Fruit fly (Drosophila melanogaster) whole organism, embryonic: ENCODE results near the gene Upf2.

Experiments
- Abd-B ChIP-seq: fragments of 200-800 bp; sonication (Bioruptor generic); optimal IDR thresholded peaks from 2 replicates; lab custom pipeline; 2018; ENCODE audit warnings: missing biosample characterization, mild to moderate bottlenecking, missing genetic modification characterization, moderate library complexity
- CG10147 ChIP-seq: fragments of 200-800 bp; sonication (Bioruptor generic); optimal IDR thresholded peaks from 2 replicates; lab custom pipeline; 2019; ENCODE audit warnings: missing biosample characterization, mild to moderate bottlenecking, missing genetic modification characterization, moderate library complexity
- CG10209 ChIP-seq: fragments of 200-800 bp; sonication (Bioruptor generic); optimal IDR thresholded peaks from 3 replicates; lab custom pipeline; 2017; ENCODE audit warnings: missing biosample characterization, mild to moderate bottlenecking, missing genetic modification characterization, missing genetic modification reagents
- CG12659 ChIP-seq: fragments of 200-800 bp; sonication (Bioruptor generic); optimal IDR thresholded peaks from 3 replicates; lab custom pipeline; 2017; ENCODE audit warnings: mild to moderate bottlenecking, missing biosample characterization, missing genetic modification reagents, missing genetic modification characterization
- CG15011 ChIP-seq: fragments of 200-800 bp; sonication (Bioruptor generic); optimal IDR thresholded peaks from 3 replicates; lab custom pipeline; 2018; ENCODE audit warnings: missing biosample characterization, mild to moderate bottlenecking, missing genetic modification characterization
- CG15696 ChIP-seq: fragments of 200-800 bp; sonication (Bioruptor generic); optimal IDR thresholded peaks from 2 replicates; lab custom pipeline; 2019; ENCODE audit warnings: missing biosample characterization, mild to moderate bottlenecking, missing genetic modification characterization, moderate library complexity
- CG17829 ChIP-seq: fragments of 200-800 bp; optimal IDR thresholded peaks from 2 replicates; lab custom pipeline; 2019; ENCODE audit warnings: missing biosample characterization, mild to moderate bottlenecking, missing genetic modification characterization, moderate library complexity
- CG2678 ChIP-seq: fragments of 200-800 bp; sonication (Bioruptor generic); optimal IDR thresholded peaks from 3 replicates; lab custom pipeline; 2019; ENCODE audit warnings: missing biosample characterization, mild to moderate bottlenecking, missing genetic modification characterization, moderate library complexity
- CG2875 ChIP-seq: fragments of 200-800 bp; sonication (Bioruptor generic); optimal IDR thresholded peaks from 2 replicates; lab custom pipeline; 2017; ENCODE audit warnings: missing biosample characterization, mild to moderate bottlenecking, missing genetic modification characterization, missing genetic modification reagents
- CG31441 ChIP-seq: fragments of 200-800 bp; sonication (Bioruptor generic); IDR thresholded peaks from 2 replicates; pipeline ENCODE4 v1.3.6; 2022; ENCODE audit warnings: missing biosample characterization, missing genetic modification characterization
- CG3281 ChIP-seq: fragments of 200-800 bp; sonication (Bioruptor generic); optimal IDR thresholded peaks from 3 replicates; lab custom pipeline; 2017; ENCODE audit warnings: missing biosample characterization, mild to moderate bottlenecking, missing genetic modification characterization
- CG3726 ChIP-seq: fragments of 200-800 bp; sonication (Bioruptor generic); IDR thresholded peaks from 3 replicates; pipeline ENCODE4, ENCODE4 v1.3.6; 2022; ENCODE audit warnings: missing biosample characterization, missing genetic modification characterization
- CG4360 ChIP-seq: fragments of 200-800 bp; sonication (Bioruptor generic); IDR thresholded peaks from 2 replicates; pipeline ENCODE4 v1.3.6; 2022; ENCODE audit warnings: missing biosample characterization, missing genetic modification characterization
- CG6683 ChIP-seq: fragments of 200-800 bp; sonication (Bioruptor generic); optimal IDR thresholded peaks from 2 replicates; lab custom pipeline; 2017; ENCODE audit warnings: missing biosample characterization, mild to moderate bottlenecking, missing genetic modification characterization, missing genetic modification reagents
- CG7839 ChIP-seq: fragments of 200-800 bp; sonication (Bioruptor generic); optimal IDR thresholded peaks from 3 replicates; lab custom pipeline; 2018; ENCODE audit warnings: missing biosample characterization, mild to moderate bottlenecking, missing genetic modification characterization, moderate library complexity
- CG8290 ChIP-seq, 3 experiments: fragments of 200-800 bp; sonication (Bioruptor generic); optimal IDR thresholded peaks; 2 replicates each; lab custom pipeline; 2016 to 2019; ENCODE audit warnings: missing biosample characterization in 3 of 3, missing genetic modification characterization in 3 of 3, mild to moderate bottlenecking in 2 of 3, moderate library complexity in 1 of 3
- CG8924 ChIP-seq: fragments of 200-800 bp; optimal IDR thresholded peaks from 3 replicates; lab custom pipeline; 2019; ENCODE audit warnings: missing biosample characterization, mild to moderate bottlenecking, missing genetic modification characterization, moderate library complexity
- CG8944 ChIP-seq: fragments of 200-800 bp; sonication (Bioruptor generic); optimal IDR thresholded peaks from 3 replicates; lab custom pipeline; 2016; ENCODE audit warnings: missing biosample characterization, missing genetic modification characterization
- CG9932 ChIP-seq: fragments of 200-800 bp; sonication (Bioruptor generic); IDR thresholded peaks from 2 replicates; pipeline ENCODE4 v1.3.6; 2022; ENCODE audit warnings: missing biosample characterization, missing genetic modification characterization
- Dip2 ChIP-seq: fragments of 200-800 bp; sonication (Bioruptor generic); IDR thresholded peaks from 2 replicates; pipeline ENCODE4 v1.3.6; 2022; ENCODE audit warnings: missing biosample characterization, missing genetic modification characterization
- Fer1 ChIP-seq: fragments of 200-800 bp; sonication (Bioruptor generic); optimal IDR thresholded peaks from 2 replicates; lab custom pipeline; 2017; ENCODE audit warnings: missing biosample characterization, mild to moderate bottlenecking, missing genetic modification characterization
- Hr3 ChIP-seq: fragments of 200-800 bp; sonication (Bioruptor generic); optimal IDR thresholded peaks from 3 replicates; lab custom pipeline; 2016; ENCODE audit warnings: missing biosample characterization, missing genetic modification characterization
- Lim3 ChIP-seq: fragments of 200-800 bp; sonication (Bioruptor generic); IDR thresholded peaks from 2 replicates; pipeline ENCODE4 v1.3.6; 2022; ENCODE audit warnings: missing biosample characterization, missing genetic modification characterization
- Med ChIP-seq: fragments of 200-800 bp; sonication (Bioruptor generic); peaks from one replicate; lab custom pipeline; 2016; ENCODE audit warnings: missing biosample characterization, missing genetic modification characterization, mild to moderate bottlenecking, inconsistent platforms, moderate library complexity
- NC2α ChIP-seq: fragments of 200-800 bp; sonication (Bioruptor generic); optimal IDR thresholded peaks from 2 replicates; lab custom pipeline; 2016; ENCODE audit warnings: missing biosample characterization, missing genetic modification characterization
- NFAT ChIP-seq: fragments of 200-800 bp; sonication (Bioruptor generic); IDR thresholded peaks from 2 replicates; pipeline ENCODE4 v1.3.6; 2022; ENCODE audit warnings: missing biosample characterization, missing genetic modification characterization
- NK7.1 ChIP-seq: fragments of 200-800 bp; sonication (Bioruptor generic); optimal IDR thresholded peaks from 3 replicates; lab custom pipeline; 2016; ENCODE audit warnings: missing biosample characterization, missing genetic modification characterization
- Ssrp ChIP-seq: fragments of 200-800 bp; sonication (Bioruptor generic); optimal IDR thresholded peaks from 2 replicates; lab custom pipeline; 2018; ENCODE audit warnings: missing biosample characterization, mild to moderate bottlenecking, missing genetic modification characterization, moderate library complexity
- al ChIP-seq: fragments of 200-800 bp; sonication (Bioruptor generic); IDR thresholded peaks from 2 replicates; pipeline ENCODE4 v1.3.6; 2022; ENCODE audit warnings: missing biosample characterization, missing genetic modification characterization
- chn ChIP-seq: fragments of 200-800 bp; sonication (Bioruptor generic); optimal IDR thresholded peaks from 2 replicates; lab custom pipeline; 2016; ENCODE audit warnings: missing biosample characterization, missing genetic modification characterization
- ci ChIP-seq: fragments of 200-800 bp; sonication (Bioruptor generic); IDR thresholded peaks from 3 replicates; pipeline ENCODE4 v1.3.6; 2022; ENCODE audit warnings: missing biosample characterization, missing genetic modification characterization
- crp ChIP-seq, 2 experiments: fragments of 200-800 bp; sonication (Bioruptor generic); optimal IDR thresholded peaks; 2 replicates in 1 of 2; 3 replicates in 1 of 2; lab custom pipeline; 2017; ENCODE audit warnings: missing biosample characterization in 2 of 2, missing genetic modification characterization in 2 of 2, mild to moderate bottlenecking in 1 of 2, moderate library complexity in 1 of 2
- disco-r ChIP-seq: fragments of 200-800 bp; sonication (Bioruptor generic); optimal IDR thresholded peaks from 2 replicates; lab custom pipeline; 2016; ENCODE audit warnings: missing biosample characterization, missing genetic modification characterization
- eve ChIP-seq, 2 experiments: fragments of >200 bp; optimal IDR thresholded peaks; 2 replicates each; lab custom pipeline; 2017; ENCODE audit warnings: missing biosample characterization in 2 of 2, missing genetic modification characterization in 2 of 2
- ewg ChIP-seq: fragments of 200-800 bp; sonication (Bioruptor generic); optimal IDR thresholded peaks from 3 replicates; lab custom pipeline; 2017; ENCODE audit warnings: mild to moderate bottlenecking, missing biosample characterization, missing genetic modification reagents, missing genetic modification characterization
- gcm ChIP-seq: fragments of 200-800 bp; sonication (Bioruptor generic); optimal IDR thresholded peaks from 2 replicates; lab custom pipeline; 2019; ENCODE audit warnings: missing biosample characterization, mild to moderate bottlenecking, missing genetic modification characterization, moderate library complexity
- gem ChIP-seq: fragments of 200-800 bp; sonication (Bioruptor generic); optimal IDR thresholded peaks from 2 replicates; lab custom pipeline; 2019; ENCODE audit warnings: missing biosample characterization, mild to moderate bottlenecking, missing genetic modification characterization, moderate library complexity
- gro ChIP-seq: fragments of 200-800 bp; sonication (Bioruptor generic); optimal IDR thresholded peaks from 2 replicates; lab custom pipeline; 2016; ENCODE audit warnings: missing biosample characterization, missing genetic modification characterization
- inv ChIP-seq: fragments of 200-800 bp; sonication (Bioruptor generic); IDR thresholded peaks from 2 replicates; pipeline ENCODE4 v1.3.6; 2022; ENCODE audit warnings: missing biosample characterization, missing genetic modification characterization; ENCODE audit not compliant: partially characterized antibody
- p53 ChIP-seq: fragments of 200-800 bp; sonication (Bioruptor generic); optimal IDR thresholded peaks from 2 replicates; lab custom pipeline; 2016; ENCODE audit warnings: missing biosample characterization, missing genetic modification characterization
- phol ChIP-seq: fragments of 200-800 bp; sonication (Bioruptor generic); optimal IDR thresholded peaks from 3 replicates; lab custom pipeline; 2018; ENCODE audit warnings: missing biosample characterization, mild to moderate bottlenecking, missing genetic modification characterization, moderate library complexity
- pzg ChIP-seq: fragments of 200-800 bp; sonication (Bioruptor generic); optimal IDR thresholded peaks from 3 replicates; lab custom pipeline; 2018; ENCODE audit warnings: missing biosample characterization, mild to moderate bottlenecking, missing genetic modification characterization, moderate library complexity
- sd ChIP-seq: fragments of 200-800 bp; sonication (Bioruptor generic); optimal IDR thresholded peaks from 3 replicates; lab custom pipeline; 2018; ENCODE audit warnings: missing biosample characterization, mild to moderate bottlenecking, missing genetic modification characterization, moderate library complexity
- sens-2 ChIP-seq: fragments of 200-800 bp; sonication (Bioruptor generic); IDR thresholded peaks from 2 replicates; pipeline ENCODE4 v1.3.6; 2022; ENCODE audit warnings: missing biosample characterization, missing genetic modification characterization
- so ChIP-seq: fragments of 200-800 bp; sonication (Bioruptor generic); IDR thresholded peaks from 3 replicates; pipeline ENCODE4 v1.3.6; 2022; ENCODE audit warnings: missing biosample characterization, missing genetic modification characterization
- tap ChIP-seq: fragments of 200-800 bp; optimal IDR thresholded peaks from 3 replicates; lab custom pipeline; 2019; ENCODE audit warnings: missing biosample characterization, mild to moderate bottlenecking, missing genetic modification characterization, moderate library complexity
- tin ChIP-seq: fragments of 200-800 bp; sonication (Bioruptor generic); optimal IDR thresholded peaks from 3 replicates; lab custom pipeline; 2016; ENCODE audit warnings: missing biosample characterization, missing genetic modification characterization

Gene Upf2

dm6 chrX:8114476-8115342 lies 39.4 kb upstream of the Upf2 start (continued):
- TF ChIP-seq Fer1 (GFP tag; lab: Kevin White, UChicago) (peak; percentile 81), chn (GFP tag; lab: Kevin White, UChicago) (peak; percentile 37), CG10147 (peak; percentile 58), CG15696 (peak; percentile 15), gem (tag; lab: Kevin White, UChicago) (peak; percentile 82), CG10209 (GFP tag; lab: Kevin White, UChicago) (peak; percentile 59), Abd-B (peak; percentile 56), NFAT (GFP tag; lab: Robert Waterston, UW) (no peak), NC2α (GFP tag; lab: Kevin White, UChicago) (no peak), Ssrp (tag; lab: Kevin White, UChicago) (peak; percentile 39), tin (peak; percentile 20), CG8924 (peak; percentile 64), al (GFP tag; lab: Robert Waterston, UW) (peak; percentile 57), sens-2 (no peak), disco-r (GFP tag; lab: Kevin White, UChicago) (peak; percentile 21), crp (GFP tag; optimal IDR thresholded peaks at IDR 0.05; lab: Kevin White, UChicago) (peak in 1 of 2 experiments; percentile 16), inv (no peak), CG4360 (peak; percentile 31; the same call in 1 of the 2 replicates), NK7.1 (GFP tag; lab: Kevin White, UChicago) (peak; percentile 30), ewg (GFP tag; lab: Kevin White, UChicago) (no peak), CG8944 (GFP tag; lab: Kevin White, UChicago) (peak; percentile 14), so (GFP tag; lab: Robert Waterston, UW) (peak; percentile 75), Med (GFP tag; lab: Kevin White, UChicago) (peak; percentile 86), Lim3 (GFP tag; lab: Robert Waterston, UW) (no peak), CG2875 (GFP tag; lab: Kevin White, UChicago) (peak; percentile 16), eve (GFP tag; optimal IDR thresholded peaks at IDR 0.05; lab: Kevin White, UChicago) (no peak), ci (peak; percentile 22; the same call in 1 of the 3 replicates), CG2678 (tag; lab: Kevin White, UChicago) (peak; percentile 80), CG15011 (peak; percentile 62), sd (tag; lab: Kevin White, UChicago) (peak; percentile 41), phol (tag; lab: Kevin White, UChicago) (peak; percentile 55), CG31441 (GFP tag; lab: Robert Waterston, UW) (peak; percentile 62), CG3726 (GFP tag; lab: Robert Waterston, UW) (0 out of 3 replicates have a peak, but pooled peaks have one; percentile 59), CG7839 (tag; lab: Kevin White, UChicago) (peak; percentile 76), pzg (GFP tag; lab: Kevin White, UChicago) (no peak), CG8290 (GFP tag; optimal IDR thresholded peaks at IDR 0.05; lab: Kevin White, UChicago) (no peak), CG8290 (tag; optimal IDR thresholded peaks at IDR 0.05; lab: Kevin White, UChicago) (peak in 1 of 2 experiments; percentile 59), Dip2 (GFP tag; lab: Robert Waterston, UW) (no peak), CG17829 (tag; lab: Kevin White, UChicago) (peak; percentile 41), CG12659 (GFP tag; lab: Kevin White, UChicago) (peak; percentile 38), gcm (GFP tag; lab: Kevin White, UChicago) (peak; percentile 26), p53 (no peak), tap (tag; lab: Kevin White, UChicago) (peak; percentile 67), gro (peak; percentile 32), CG6683 (GFP tag; lab: Kevin White, UChicago) (no peak), CG9932 (peak; percentile 63), CG3281 (GFP tag; lab: Kevin White, UChicago) (peak; percentile 86), Hr3 (no peak)
